Worm (Caenorhabditis elegans): ENCODE results near the gene gipc-1.

DNA sequence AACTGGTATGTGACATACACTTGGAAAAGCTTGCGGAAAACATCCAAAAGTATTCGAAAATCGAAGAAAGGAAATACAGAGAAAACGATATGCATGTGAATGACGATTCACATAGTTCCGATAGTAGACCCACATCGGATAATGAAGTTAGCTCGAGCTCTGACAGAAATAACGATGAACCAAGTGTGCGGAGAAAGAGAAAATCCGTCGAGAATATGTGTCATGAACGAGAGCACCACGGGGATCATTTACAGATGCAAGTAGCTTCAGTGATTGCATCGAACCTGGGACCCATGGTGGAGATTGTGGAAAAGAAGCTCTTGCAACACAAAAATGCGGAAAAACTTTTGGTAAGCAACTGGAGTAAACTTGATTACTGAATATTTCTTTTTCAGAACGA, 13.6 kb upstream of the gipc-1 start:
- no peak for TF ChIP-seq pha-4 (tag; optimal IDR thresholded peaks at IDR 0.05)
- no peak for TF ChIP-seq unc-39 (tag; optimal IDR thresholded peaks at IDR 0.05)
- TF ChIP-seq lin-13 (tag; optimal IDR thresholded peaks at IDR 0.05): no peak

Measured in whole organism, mixed stage, embryonic.